Worm (Caenorhabditis elegans) whole organism, early embryonic: ENCODE data around the gene ZK105.3.

Source experiments
- F13C5.2 ChIP-seq: sonication (generic microtip); optimal IDR thresholded peaks from 2 replicates; lab custom pipeline; 2017; ENCODE audit warnings: mild to moderate bottlenecking, missing genetic modification characterization, inconsistent platforms, missing compliant biosample characterization
- flt-1 ChIP-seq: fragments of 200-800 bp; sonication (Bioruptor generic); IDR thresholded peaks from 2 replicates; pipeline ENCODE4 v1.3.6; 2022; ENCODE audit warnings: missing genetic modification characterization, missing compliant biosample characterization
- hmbx-1 ChIP-seq: sonication (generic microtip); optimal IDR thresholded peaks from 2 replicates; lab custom pipeline; 2016; ENCODE audit warnings: mild to moderate bottlenecking, missing genetic modification characterization, missing compliant biosample characterization
- hmg-4 ChIP-seq: fragments of 200-800 bp; sonication (Bioruptor generic); optimal IDR thresholded peaks from 2 replicates; lab custom pipeline; 2018; ENCODE audit warnings: mild to moderate bottlenecking, missing genetic modification characterization, missing compliant biosample characterization
- tbx-11 ChIP-seq: fragments of 200-800 bp; sonication (Bioruptor generic); IDR thresholded peaks from 2 replicates; pipeline ENCODE4 v1.3.6; 2022; ENCODE audit warnings: missing genetic modification characterization, missing compliant biosample characterization
- tra-4 ChIP-seq: sonication (generic microtip); optimal IDR thresholded peaks from 2 replicates; lab custom pipeline; 2017; ENCODE audit warnings: missing genetic modification characterization, missing compliant biosample characterization

DNA sequence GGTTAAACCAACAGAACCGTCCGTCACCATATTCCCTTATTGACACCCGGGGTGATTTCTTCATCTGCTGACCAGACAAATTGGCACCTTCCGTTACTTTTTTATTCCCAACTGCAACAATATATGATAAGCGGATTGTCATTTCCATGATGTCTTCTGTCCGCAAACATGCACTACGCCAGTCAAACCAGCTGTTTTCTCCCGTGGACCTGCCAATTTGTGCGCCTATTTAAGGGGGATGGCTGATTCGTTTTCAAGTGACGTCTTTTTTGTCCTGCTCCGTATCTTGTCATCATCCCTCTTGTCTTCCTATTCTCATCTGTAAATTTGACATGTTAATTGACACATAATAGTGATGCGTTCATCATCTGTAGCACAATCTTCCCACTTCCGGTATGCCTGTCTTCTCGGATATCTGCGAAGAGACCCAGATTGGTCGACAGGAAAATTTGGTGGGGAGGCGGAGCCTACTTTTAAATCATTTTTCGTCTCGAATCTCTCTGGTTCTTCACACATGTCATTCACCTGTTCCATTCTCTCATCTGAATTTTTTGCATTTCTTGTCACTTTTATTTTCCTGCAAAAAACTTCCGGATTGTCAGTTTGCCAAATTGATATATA, 51.2 kb downstream of the ZK105.3 start:
- TF ChIP-seq flt-1 (GFP tag; lab: Robert Waterston, UW) (no peak), F13C5.2 (tag; lab: Kevin White, UChicago) (no peak), tra-4 (no peak), hmbx-1 (tag; lab: Kevin White, UChicago) (no peak), hmg-4 (no peak), tbx-11 (GFP tag; lab: Robert Waterston, UW) (no peak)
